Worm (Caenorhabditis elegans) whole organism, mixed stage, embryonic: Measurements from ENCODE around the gene skpt-1.

Experiments used
- blmp-1 ChIP-seq: fragments of 150-350 bp; optimal IDR thresholded peaks from 2 replicates; lab custom pipeline; 2014; ENCODE audit warnings: missing biosample characterization, missing genetic modification characterization
- ceh-39 ChIP-seq: fragments of 150-350 bp; optimal IDR thresholded peaks from 2 replicates; lab custom pipeline; 2014; ENCODE audit warnings: missing biosample characterization, missing genetic modification characterization
- ceh-83 ChIP-seq: fragments of 200-800 bp; sonication (Bioruptor generic); optimal IDR thresholded peaks from 2 replicates; lab custom pipeline; 2018; ENCODE audit warnings: mild to moderate bottlenecking, missing genetic modification characterization, missing compliant biosample characterization
- ces-1 ChIP-seq: fragments of 150-350 bp; optimal IDR thresholded peaks from 2 replicates; lab custom pipeline; 2014; ENCODE audit warnings: missing biosample characterization, missing genetic modification reagents, missing genetic modification characterization
- cnd-1 ChIP-seq: fragments of 200-800 bp; sonication (Bioruptor generic); optimal IDR thresholded peaks from 2 replicates; lab custom pipeline; 2018; ENCODE audit warnings: mild to moderate bottlenecking, missing genetic modification characterization, missing compliant biosample characterization
- drap-1 ChIP-seq: fragments of 200-800 bp; sonication (Bioruptor generic); optimal IDR thresholded peaks from 3 replicates; lab custom pipeline; 2018; ENCODE audit warnings: mild to moderate bottlenecking, missing genetic modification characterization, missing compliant biosample characterization
- elt-1 ChIP-seq: sonication (generic microtip); optimal IDR thresholded peaks from 2 replicates; lab custom pipeline; 2017; ENCODE audit warnings: missing genetic modification characterization, mild to moderate bottlenecking, missing compliant biosample characterization, antibody characterized with exemption, moderate library complexity, borderline replicate concordance; ENCODE audit not compliant: insufficient read depth
- elt-3 ChIP-seq: fragments of 150-350 bp; optimal IDR thresholded peaks from 2 replicates; lab custom pipeline; 2014; ENCODE audit warnings: missing biosample characterization, missing genetic modification characterization
- flh-1 ChIP-seq: fragments of 200-800 bp; sonication (Bioruptor generic); optimal IDR thresholded peaks from 2 replicates; lab custom pipeline; 2018; ENCODE audit warnings: mild to moderate bottlenecking, missing genetic modification characterization, moderate library complexity, missing compliant biosample characterization
- ham-2 ChIP-seq: fragments of 200-800 bp; sonication (Bioruptor generic); optimal IDR thresholded peaks from 2 replicates; lab custom pipeline; 2018; ENCODE audit warnings: mild to moderate bottlenecking, missing genetic modification characterization, missing compliant biosample characterization
- hlh-1 ChIP-seq: fragments of 150-350 bp; optimal IDR thresholded peaks from 2 replicates; lab custom pipeline; 2014; ENCODE audit warnings: missing biosample characterization, missing genetic modification reagents, missing genetic modification characterization
- lin-32 ChIP-seq: fragments of 200-800 bp; sonication (Bioruptor generic); optimal IDR thresholded peaks from 2 replicates; lab custom pipeline; 2018; ENCODE audit warnings: mild to moderate bottlenecking, missing genetic modification characterization, missing compliant biosample characterization
- lsy-2 ChIP-seq: fragments of 150-350 bp; optimal IDR thresholded peaks from 2 replicates; lab custom pipeline; 2014; ENCODE audit warnings: missing biosample characterization, missing genetic modification characterization
- mab-5 ChIP-seq: fragments of 150-350 bp; optimal IDR thresholded peaks from 2 replicates; lab custom pipeline; 2014; ENCODE audit warnings: missing biosample characterization, missing genetic modification characterization
- mep-1 ChIP-seq: fragments of 150-350 bp; optimal IDR thresholded peaks from 2 replicates; lab custom pipeline; 2017; ENCODE audit warnings: missing biosample characterization, missing genetic modification reagents, missing genetic modification characterization, inconsistent platforms
- nhr-12 ChIP-seq: fragments of 150-350 bp; optimal IDR thresholded peaks from 2 replicates; lab custom pipeline; 2014; ENCODE audit warnings: missing biosample characterization, missing genetic modification characterization
- nhr-2 ChIP-seq: fragments of 150-350 bp; optimal IDR thresholded peaks from 2 replicates; lab custom pipeline; 2014; ENCODE audit warnings: missing biosample characterization, missing genetic modification characterization
- nhr-237 ChIP-seq: fragments of 150-350 bp; optimal IDR thresholded peaks from 2 replicates; lab custom pipeline; 2014; ENCODE audit warnings: missing biosample characterization, missing genetic modification characterization
- nhr-76 ChIP-seq: sonication (generic microtip); optimal IDR thresholded peaks from 2 replicates; lab custom pipeline; 2017; ENCODE audit warnings: missing biosample characterization, missing genetic modification characterization
- pha-4 ChIP-seq: fragments of 150-350 bp; optimal IDR thresholded peaks from 2 replicates; lab custom pipeline; 2018; ENCODE audit warnings: missing biosample characterization, missing genetic modification reagents, missing genetic modification characterization
- sem-2 ChIP-seq: fragments of 200-800 bp; sonication (Bioruptor generic); optimal IDR thresholded peaks from 2 replicates; lab custom pipeline; 2018; ENCODE audit warnings: mild to moderate bottlenecking, missing genetic modification characterization, missing compliant biosample characterization
- tbx-8 ChIP-seq: fragments of 200-800 bp; sonication (Bioruptor generic); optimal IDR thresholded peaks from 2 replicates; lab custom pipeline; 2018; ENCODE audit warnings: mild to moderate bottlenecking, missing genetic modification characterization, moderate library complexity, missing compliant biosample characterization
- unc-120 ChIP-seq: sonication (generic microtip); optimal IDR thresholded peaks from 2 replicates; lab custom pipeline; 2017; ENCODE audit warnings: missing genetic modification characterization, missing compliant biosample characterization; ENCODE audit not compliant: poor library complexity, severe bottlenecking
- unc-39 ChIP-seq: fragments of 150-350 bp; optimal IDR thresholded peaks from 2 replicates; lab custom pipeline; 2014; ENCODE audit warnings: missing biosample characterization, missing genetic modification characterization
- unc-62 ChIP-seq: fragments of 150-350 bp; optimal IDR thresholded peaks from 2 replicates; lab custom pipeline; 2014; ENCODE audit warnings: missing biosample characterization, missing genetic modification reagents, missing genetic modification characterization
- zip-8 ChIP-seq: fragments of 150-350 bp; optimal IDR thresholded peaks from 2 replicates; lab custom pipeline; 2014; ENCODE audit warnings: missing biosample characterization, missing genetic modification characterization

The skpt-1 gene

ce11 chrIII:5438064-5438463, 10.1 kb downstream of the skpt-1 start:
- TF ChIP-seq hlh-1 (peak; percentile 65), cnd-1 (peak; percentile 39), unc-62 (GFP tag; lab: Kevin White, UChicago) (no peak)

- peak; percentile 59 for TF ChIP-seq ham-2 (GFP tag; lab: Kevin White, UChicago)
- no peak for TF ChIP-seq unc-39 (tag; lab: Kevin White, UChicago)
- TF ChIP-seq nhr-2 (tag; lab: Kevin White, UChicago): no peak
Measured at ce11 chrIII:5436306-5436705, 11.9 kb downstream of the skpt-1 start.

- TF ChIP-seq tbx-8 (GFP tag; lab: Kevin White, UChicago) (no peak), zip-8 (tag; lab: Kevin White, UChicago) (peak; percentile 39)
- TF ChIP-seq, all 35 proteins: peak for 1
Measured at ce11 chrIII:5427096-5427495, 21.1 kb downstream of the skpt-1 start.

ce11 chrIII:5424363-5424762, 23.8 kb downstream of the skpt-1 start:
- TF ChIP-seq unc-62 (GFP tag; lab: Kevin White, UChicago) (no peak), nhr-2 (tag; lab: Kevin White, UChicago) (peak; percentile 58)

- TF ChIP-seq elt-3 (tag; lab: Kevin White, UChicago) (no peak), ham-2 (GFP tag; lab: Kevin White, UChicago) (peak; percentile 50)
Measured at ce11 chrIII:5423665-5424133, 24.5 kb downstream of the skpt-1 start, which contains the start of gene dnj-24. Gene dnj-24, minus strand, starts transcription at chrIII:5424083.

ce11 chrIII:5422561-5423103, 25.6 kb downstream of the skpt-1 start:
- no peak for TF ChIP-seq unc-39 (tag; lab: Kevin White, UChicago)
- TF ChIP-seq lin-32 (GFP tag; lab: Kevin White, UChicago): no peak
- peak; percentile 22 for TF ChIP-seq ces-1 (GFP tag; lab: Kevin White, UChicago)
- TF ChIP-seq elt-1 (tag; lab: Kevin White, UChicago): peak; percentile 60
- no peak for TF ChIP-seq nhr-12 (tag; lab: Kevin White, UChicago)
- no peak for TF ChIP-seq drap-1 (GFP tag; lab: Kevin White, UChicago)
- no peak for TF ChIP-seq nhr-2 (tag; lab: Kevin White, UChicago)
- TF ChIP-seq mab-5 (tag; lab: Kevin White, UChicago): no peak
- TF ChIP-seq blmp-1 (tag; lab: Kevin White, UChicago): peak; percentile 93
- no peak for TF ChIP-seq ceh-83 (GFP tag; lab: Kevin White, UChicago)
- TF ChIP-seq ceh-39 (tag; lab: Kevin White, UChicago): no peak

ce11 chrIII:5421406-5421805, 26.8 kb downstream of the skpt-1 start:
- TF ChIP-seq blmp-1 (tag; lab: Kevin White, UChicago) (peak; percentile 43), nhr-12 (tag; lab: Kevin White, UChicago) (no peak), hlh-1 (peak; percentile 6), nhr-76 (tag; lab: Kevin White, UChicago) (no peak), unc-62 (GFP tag; lab: Kevin White, UChicago) (peak; percentile 2), unc-120 (tag; lab: Kevin White, UChicago) (peak; percentile 43)

ce11 chrIII:5420276-5420675, 27.9 kb downstream of the skpt-1 start:
- TF ChIP-seq ceh-39 (tag; lab: Kevin White, UChicago): no peak
- no peak for TF ChIP-seq sem-2 (GFP tag; lab: Kevin White, UChicago)
- no peak for TF ChIP-seq pha-4 (tag; lab: Kevin White, UChicago)
- no peak for TF ChIP-seq flh-1
- TF ChIP-seq drap-1 (GFP tag; lab: Kevin White, UChicago): no peak
- no peak for TF ChIP-seq nhr-237 (tag; lab: Kevin White, UChicago)
- TF ChIP-seq mep-1 (tag; lab: Kevin White, UChicago): no peak
- TF ChIP-seq nhr-2 (tag; lab: Kevin White, UChicago): no peak
- TF ChIP-seq lsy-2: no peak
